Worm (Caenorhabditis elegans) whole organism, L1 larva: ENCODE data around the gene Y56A3A.7.
A peak's percentile ranks its signal among the peaks of the same experiment; 100 is the strongest.

ENCODE experiments used
- blmp-1 ChIP-seq: fragments of 150-350 bp; optimal IDR thresholded peaks from 2 replicates; lab custom pipeline; 2014; ENCODE audit warnings: missing biosample characterization, missing genetic modification characterization
- ceh-82 ChIP-seq, 3 experiments: fragments of 150-350 bp in 1 of 3; sonication (generic microtip) in 2 of 3; optimal IDR thresholded peaks; 2 replicates each; lab custom pipeline; 2014 to 2017; ENCODE audit warnings: missing biosample characterization in 3 of 3, missing genetic modification characterization in 3 of 3
- lsy-2 ChIP-seq, 2 experiments: fragments of 150-350 bp; optimal IDR thresholded peaks; 2 replicates each; lab custom pipeline; 2014; ENCODE audit warnings: missing biosample characterization in 2 of 2, missing genetic modification characterization in 2 of 2
- mdl-1 ChIP-seq, 2 experiments: fragments of 150-350 bp; optimal IDR thresholded peaks; 2 replicates each; lab custom pipeline; 2014 to 2017; ENCODE audit warnings: missing biosample characterization in 2 of 2, missing genetic modification characterization in 2 of 2, inconsistent platforms in 1 of 2

- TF ChIP-seq ceh-82 (tag; optimal IDR thresholded peaks at IDR 0.05; lab: Kevin White, UChicago) (peak in 1 of 3 experiments; percentile 50), lsy-2 (tag; optimal IDR thresholded peaks at IDR 0.05; lab: Kevin White, UChicago) (peak in 1 of 2 experiments; percentile 58), blmp-1 (tag; lab: Kevin White, UChicago) (no peak), mdl-1 (tag; optimal IDR thresholded peaks at IDR 0.05; lab: Kevin White, UChicago) (peak in 1 of 2 experiments; percentile 56)
Measured at ce11 chrIII:11981539-11981938, 34.7 kb upstream of the Y56A3A.7 start.
